Worm (Caenorhabditis elegans) whole organism, young adult: ENCODE results near the gene C16C8.7.
A peak's percentile ranks its signal among the peaks of the same experiment; 100 is the strongest.

Source experiments
- B0035.1 ChIP-seq: sonication (generic microtip); optimal IDR thresholded peaks from 2 replicates; lab custom pipeline; 2016; ENCODE audit warnings: missing genetic modification characterization, mild to moderate bottlenecking, missing compliant biosample characterization, missing genotype, missing genetic modification reagents
- D2030.7 ChIP-seq: fragments of 200-800 bp; sonication (Bioruptor generic); IDR thresholded peaks from 2 replicates; pipeline ENCODE4 v1.3.6; 2022; ENCODE audit warnings: missing genetic modification reagents, missing genetic modification characterization, missing compliant biosample characterization
- F49E8.2 ChIP-seq: sonication (generic microtip); optimal IDR thresholded peaks from 3 replicates; lab custom pipeline; 2017; ENCODE audit warnings: missing genetic modification characterization, mild to moderate bottlenecking, missing compliant biosample characterization, antibody characterized with exemption, moderate library complexity; ENCODE audit not compliant: insufficient read depth
- F57A8.1 ChIP-seq: fragments of 200-800 bp; sonication (Bioruptor generic); optimal IDR thresholded peaks from 2 replicates; lab custom pipeline; 2018; ENCODE audit warnings: mild to moderate bottlenecking, missing genetic modification characterization, moderate library complexity, missing compliant biosample characterization
- K11D2.4 ChIP-seq: fragments of 200-800 bp; sonication (Bioruptor generic); IDR thresholded peaks from 2 replicates; pipeline ENCODE4 v1.3.6; 2022; ENCODE audit warnings: missing genetic modification reagents, missing genetic modification characterization, missing compliant biosample characterization
- Y67H2A.10 ChIP-seq: fragments of 200-800 bp; sonication (Bioruptor generic); conservative IDR thresholded peaks from 2 replicates; pipeline ENCODE4 v1.3.6; 2022; ENCODE audit warnings: missing genetic modification reagents, missing genetic modification characterization, missing compliant biosample characterization
- ZK185.1 ChIP-seq: sonication (generic microtip); optimal IDR thresholded peaks from 2 replicates; lab custom pipeline; 2016; ENCODE audit warnings: mild to moderate bottlenecking, missing genetic modification characterization, missing compliant biosample characterization; ENCODE audit not compliant: poor library complexity, severe bottlenecking
- aptf-2 ChIP-seq: fragments of 200-800 bp; sonication (Bioruptor generic); conservative IDR thresholded peaks from 2 replicates; pipeline ENCODE4 v1.3.6; 2022; ENCODE audit warnings: missing genetic modification reagents, missing genetic modification characterization, missing compliant biosample characterization
- athp-1 ChIP-seq: sonication (generic microtip); optimal IDR thresholded peaks from 2 replicates; lab custom pipeline; 2017; ENCODE audit warnings: mild to moderate bottlenecking, missing genetic modification characterization, missing compliant biosample characterization
- attf-3 ChIP-seq: fragments of 200-800 bp; sonication (Bioruptor generic); conservative IDR thresholded peaks from 2 replicates; pipeline ENCODE4 v1.3.6; 2022; ENCODE audit warnings: missing genetic modification reagents, missing genetic modification characterization, missing compliant biosample characterization
- bed-2 ChIP-seq: fragments of 200-800 bp; sonication (Bioruptor generic); IDR thresholded peaks from 2 replicates; pipeline ENCODE4 v1.3.6; 2022; ENCODE audit warnings: missing genetic modification reagents, missing genetic modification characterization, missing compliant biosample characterization
- ceh-27 ChIP-seq: fragments of 200-800 bp; sonication (Bioruptor generic); optimal IDR thresholded peaks from 2 replicates; lab custom pipeline; 2018; ENCODE audit warnings: mild to moderate bottlenecking, missing genetic modification characterization, moderate library complexity, missing compliant biosample characterization
- ceh-58 ChIP-seq: fragments of 200-800 bp; sonication (Bioruptor generic); IDR thresholded peaks from 2 replicates; pipeline ENCODE4 v1.3.6; 2022; ENCODE audit warnings: missing genetic modification characterization, missing compliant biosample characterization
- ceh-91 ChIP-seq: fragments of 200-800 bp; sonication (Bioruptor generic); IDR thresholded peaks from 2 replicates; pipeline ENCODE4 v1.3.6; 2022; ENCODE audit warnings: missing genetic modification reagents, missing genetic modification characterization, missing compliant biosample characterization
- dpff-1 ChIP-seq: sonication (generic microtip); optimal IDR thresholded peaks from 2 replicates; lab custom pipeline; 2017; ENCODE audit warnings: mild to moderate bottlenecking, missing genetic modification characterization, missing compliant biosample characterization
- ets-4 ChIP-seq: fragments of 200-800 bp; sonication (Bioruptor generic); optimal IDR thresholded peaks from 2 replicates; lab custom pipeline; 2018; ENCODE audit warnings: mild to moderate bottlenecking, missing genetic modification characterization, missing compliant biosample characterization
- fkh-3 ChIP-seq: sonication (generic microtip); optimal IDR thresholded peaks from 2 replicates; lab custom pipeline; 2016; ENCODE audit warnings: mild to moderate bottlenecking, missing genetic modification characterization, missing compliant biosample characterization
- gei-17 ChIP-seq: fragments of 200-800 bp; sonication (Bioruptor generic); optimal IDR thresholded peaks from 2 replicates; lab custom pipeline; 2018; ENCODE audit warnings: mild to moderate bottlenecking, missing genetic modification characterization, missing compliant biosample characterization
- hlh-26 ChIP-seq: fragments of 200-800 bp; sonication (Bioruptor generic); conservative IDR thresholded peaks from 2 replicates; pipeline ENCODE4 v1.3.6; 2022; ENCODE audit warnings: missing genetic modification reagents, missing genetic modification characterization, missing compliant biosample characterization
- hmg-1.2 ChIP-seq: fragments of 200-800 bp; sonication (Bioruptor generic); IDR thresholded peaks from 2 replicates; pipeline ENCODE4 v1.3.6; 2022; ENCODE audit warnings: missing genetic modification reagents, missing genetic modification characterization, missing compliant biosample characterization
- lag-1 ChIP-seq: fragments of 200-800 bp; sonication (Bioruptor generic); IDR thresholded peaks from 2 replicates; pipeline ENCODE4 v1.3.6; 2022; ENCODE audit warnings: missing genetic modification reagents, missing genetic modification characterization, missing compliant biosample characterization
- lir-1 ChIP-seq: fragments of 200-800 bp; sonication (Bioruptor generic); conservative IDR thresholded peaks from 2 replicates; pipeline ENCODE4 v1.3.6; 2022; ENCODE audit warnings: missing genetic modification reagents, missing genetic modification characterization, missing compliant biosample characterization
- lsl-1 ChIP-seq: fragments of 200-800 bp; sonication (Bioruptor generic); optimal IDR thresholded peaks from 2 replicates; lab custom pipeline; 2018; ENCODE audit warnings: mild to moderate bottlenecking, missing genetic modification characterization, moderate library complexity, missing compliant biosample characterization
- lsy-27 ChIP-seq: sonication (generic microtip); optimal IDR thresholded peaks from 2 replicates; lab custom pipeline; 2017; ENCODE audit warnings: missing genetic modification characterization, mild to moderate bottlenecking, missing compliant biosample characterization, antibody characterized with exemption, missing genotype, borderline replicate concordance; ENCODE audit not compliant: insufficient read depth
- nfya-1 ChIP-seq: sonication (generic microtip); optimal IDR thresholded peaks from 2 replicates; lab custom pipeline; 2017; ENCODE audit warnings: antibody characterized with exemption, missing compliant biosample characterization, missing genetic modification characterization, borderline replicate concordance; ENCODE audit not compliant: insufficient read depth
- rec-8 ChIP-seq, 2 experiments: sonication (generic microtip); optimal IDR thresholded peaks; 2 replicates each; lab custom pipeline; 2016; ENCODE audit warnings: mild to moderate bottlenecking in 2 of 2, missing genetic modification characterization in 2 of 2, missing genetic modification reagents in 2 of 2, missing genotype in 2 of 2, missing biosample characterization in 1 of 2, missing compliant biosample characterization in 1 of 2, moderate library complexity in 1 of 2
- rpc-1 ChIP-seq, 2 experiments: fragments of 150-350 bp in 1 of 2; sonication (generic microtip) in 1 of 2; optimal IDR thresholded peaks; 2 replicates each; lab custom pipeline; 2014 to 2018; ENCODE audit warnings: missing biosample characterization in 1 of 2, missing genetic modification characterization in 1 of 2, missing genetic modification reagents in 1 of 2, missing genotype in 1 of 2
- snpc-1.1 ChIP-seq: sonication (generic microtip); optimal IDR thresholded peaks from 2 replicates; lab custom pipeline; 2017; ENCODE audit warnings: missing genetic modification characterization, mild to moderate bottlenecking, missing compliant biosample characterization, antibody characterized with exemption, moderate library complexity, missing genotype, missing genetic modification reagents; ENCODE audit not compliant: insufficient read depth
- snpc-4 ChIP-seq, 5 experiments: fragments of 150-350 bp in 1 of 5; sonication (generic microtip) in 4 of 5; optimal IDR thresholded peaks; 2 replicates each; lab custom pipeline; 2014 to 2018; ENCODE audit warnings: missing genetic modification characterization in 5 of 5, missing biosample characterization in 3 of 5, antibody characterized with exemption in 2 of 5, mild to moderate bottlenecking in 2 of 5, missing compliant biosample characterization in 2 of 5, missing genotype in 2 of 5, moderate library complexity in 2 of 5, missing genetic modification reagents in 1 of 5
- somi-1 ChIP-seq: fragments of 200-800 bp; sonication (Bioruptor generic); optimal IDR thresholded peaks from 2 replicates; lab custom pipeline; 2018; ENCODE audit warnings: mild to moderate bottlenecking, missing genetic modification characterization, missing compliant biosample characterization
- tbx-9 ChIP-seq: sonication (generic microtip); optimal IDR thresholded peaks from 2 replicates; lab custom pipeline; 2016; ENCODE audit warnings: borderline replicate concordance, missing genetic modification characterization, inconsistent platforms, missing compliant biosample characterization
- unc-130 ChIP-seq: sonication (generic microtip); optimal IDR thresholded peaks from 2 replicates; lab custom pipeline; 2016; ENCODE audit warnings: missing genetic modification reagents, missing genetic modification characterization, missing compliant biosample characterization
- zfh-2 ChIP-seq: fragments of 200-800 bp; sonication (Bioruptor generic); conservative IDR thresholded peaks from 2 replicates; pipeline ENCODE4 v1.3.6; 2022; ENCODE audit warnings: missing genetic modification reagents, missing genetic modification characterization, missing compliant biosample characterization
- ztf-25 ChIP-seq: fragments of 200-800 bp; sonication (Bioruptor generic); IDR thresholded peaks from 2 replicates; pipeline ENCODE4 v1.3.6; 2022; ENCODE audit warnings: missing genetic modification reagents, missing genetic modification characterization, missing compliant biosample characterization
- ztf-3 ChIP-seq: fragments of 200-800 bp; sonication (Bioruptor generic); optimal IDR thresholded peaks from 2 replicates; lab custom pipeline; 2018; ENCODE audit warnings: mild to moderate bottlenecking, missing genetic modification characterization, missing compliant biosample characterization

The C16C8.7 gene

DNA sequence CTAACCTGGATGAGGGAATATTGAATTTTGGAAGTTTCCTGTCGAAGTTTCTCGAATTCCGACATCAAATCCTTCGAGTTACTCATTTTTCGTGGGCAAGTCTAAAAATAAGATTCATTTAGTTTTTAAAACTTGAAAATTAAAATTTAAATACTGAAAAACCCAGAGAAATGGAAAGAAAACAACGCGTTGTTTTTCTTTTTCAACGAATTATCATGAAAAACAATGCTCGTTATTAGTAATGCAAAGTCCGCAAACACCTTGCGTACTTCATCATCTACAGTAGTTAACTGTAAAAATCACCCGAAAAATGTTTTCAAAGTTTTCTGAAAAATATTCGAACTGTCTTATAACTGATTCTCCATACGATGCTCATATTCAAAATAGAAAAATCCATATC lies 15.7 kb downstream of the C16C8.7 start, which contains the start of gene C16C8.4:
TSS of gene C16C8.4 (minus strand) at position 101 of the 400 bp plus-strand sequence.
- no peak for TF ChIP-seq F57A8.1 (GFP tag; lab: Kevin White, UChicago)
- no peak for TF ChIP-seq B0035.1 (tag; lab: Kevin White, UChicago)
- TF ChIP-seq lsl-1 (GFP tag; lab: Kevin White, UChicago) = peak; percentile 58

DNA sequence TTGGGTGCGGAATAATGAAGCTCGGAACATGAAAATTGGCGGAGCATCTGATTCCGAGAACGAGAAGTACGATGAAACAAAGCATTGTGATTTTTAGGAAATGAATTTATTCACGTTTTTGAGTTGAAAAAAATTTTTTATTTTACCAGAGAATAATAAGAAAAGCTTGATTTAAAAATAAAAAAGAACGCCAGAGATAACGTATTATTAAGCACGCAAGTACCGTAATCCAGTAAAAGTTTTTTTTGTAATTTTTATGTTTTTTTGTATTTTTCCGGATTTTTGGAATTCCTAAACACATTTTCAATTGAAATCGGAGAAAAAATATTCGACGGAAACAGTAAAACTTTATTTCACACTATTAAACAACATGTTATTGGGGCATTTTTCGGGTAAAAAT lies 16.8 kb downstream of the C16C8.7 start, which contains the start of gene C16C8.22:
TSS of gene C16C8.22 (minus strand) at position 101 of the 400 bp plus-strand sequence.
- TF ChIP-seq nfya-1 (no peak), rpc-1 (optimal IDR thresholded peaks at IDR 0.05; lab: Kevin White, UChicago) (no peak), rpc-1 (tag; optimal IDR thresholded peaks at IDR 0.05; lab: Kevin White, UChicago) (no peak)

DNA sequence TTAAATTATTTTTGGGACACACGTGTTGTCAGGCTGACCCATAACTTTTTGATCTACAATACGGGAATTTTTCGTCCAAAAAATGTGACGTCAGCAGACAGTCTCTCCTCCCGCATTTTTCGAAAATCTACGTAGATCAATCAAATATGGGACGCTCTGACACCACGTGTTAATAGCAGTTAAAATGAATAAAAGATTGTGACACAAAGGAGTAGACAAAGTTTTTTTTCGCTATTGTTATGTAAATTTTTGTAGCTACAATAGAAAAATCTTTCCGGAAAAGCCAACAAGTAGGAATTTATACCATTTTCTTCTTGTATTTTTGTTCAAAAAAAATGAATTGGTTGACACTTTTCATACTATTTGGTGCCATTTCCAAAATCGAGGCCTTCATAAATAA lies 18.6 kb downstream of the C16C8.7 start, which contains the start of gene C16C8.27:
TSS of gene C16C8.27 (plus strand) at position 301 of the 400 bp plus-strand sequence.
- TF ChIP-seq rpc-1 (optimal IDR thresholded peaks at IDR 0.05; lab: Kevin White, UChicago) (no peak), rpc-1 (tag; optimal IDR thresholded peaks at IDR 0.05; lab: Kevin White, UChicago) (no peak), ets-4 (no peak), F49E8.2 (tag; lab: Kevin White, UChicago) (no peak), ZK185.1 (tag; lab: Kevin White, UChicago) (no peak), Y67H2A.10 (no peak), hlh-26 (no peak), rec-8 (tag; optimal IDR thresholded peaks at IDR 0.05; lab: Kevin White, UChicago) (no peak), D2030.7 (GFP tag; lab: Robert Waterston, UW) (no peak), ceh-58 (no peak), gei-17 (GFP tag; lab: Kevin White, UChicago) (no peak), lir-1 (GFP tag; lab: Robert Waterston, UW) (no peak), lag-1 (GFP tag; lab: Robert Waterston, UW) (no peak)

DNA sequence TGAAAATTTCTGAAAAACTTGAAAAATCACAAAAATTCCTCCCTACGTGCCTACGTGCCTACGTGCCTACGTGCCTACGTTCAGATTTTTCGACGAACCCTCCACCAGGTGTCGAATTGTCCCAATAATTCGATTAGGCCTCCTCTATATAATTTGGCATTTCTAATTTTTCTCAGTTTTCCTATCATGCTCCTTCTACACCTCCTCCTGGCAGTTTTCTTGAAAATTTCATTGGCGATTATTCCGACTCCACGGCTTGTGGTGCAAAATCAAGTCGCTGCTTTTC lies 19.4 kb downstream of the C16C8.7 start, which contains the start of gene C16C8.17:
TSS of gene C16C8.17 (plus strand) at position 187 of the 286 bp plus-strand sequence.
- TF ChIP-seq aptf-2 (GFP tag; lab: Robert Waterston, UW) (no peak), lsl-1 (GFP tag; lab: Kevin White, UChicago) (no peak), attf-3 (GFP tag; lab: Robert Waterston, UW) (no peak), unc-130 (GFP tag; lab: Kevin White, UChicago) (no peak), athp-1 (tag; lab: Kevin White, UChicago) (no peak), K11D2.4 (no peak), tbx-9 (tag; lab: Kevin White, UChicago) (no peak)

DNA sequence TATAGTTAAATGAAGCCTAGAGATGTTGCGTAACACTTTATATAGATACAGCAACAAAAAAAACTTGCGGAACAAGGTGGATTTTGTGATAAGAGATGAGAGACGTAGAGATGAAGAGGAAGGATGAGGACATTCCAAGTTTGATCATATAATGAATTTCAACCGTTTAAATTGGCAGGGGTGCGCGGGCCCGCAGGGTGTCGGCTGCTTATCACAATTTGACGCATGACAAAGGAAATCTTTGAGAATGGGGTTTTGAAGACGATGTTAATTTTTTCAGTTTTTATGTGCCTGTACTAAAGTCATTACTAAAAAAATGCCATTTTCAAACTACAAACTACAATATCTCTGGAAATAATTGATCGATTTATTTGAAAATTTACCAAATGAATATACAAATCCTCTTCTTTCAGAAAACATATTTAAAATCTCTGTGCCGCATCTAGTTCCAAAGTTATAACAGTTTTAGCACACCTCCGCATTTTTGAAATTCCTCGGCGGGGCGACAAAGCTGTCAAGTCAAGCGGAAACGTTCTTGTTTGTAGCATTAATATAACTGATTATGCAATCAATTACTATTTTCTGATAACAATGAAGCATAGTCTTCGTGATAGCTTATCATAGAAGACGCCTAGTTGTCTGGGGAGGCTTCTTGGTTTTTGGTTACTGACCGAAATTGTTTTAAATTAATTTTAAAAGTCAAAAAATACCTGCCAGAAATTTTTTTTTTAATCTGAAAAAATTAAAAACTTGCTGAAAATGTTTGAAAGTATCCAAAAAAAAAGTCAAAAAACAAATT lies 19.9 kb downstream of the C16C8.7 start:
- TF ChIP-seq snpc-4 (GFP tag; optimal IDR thresholded peaks at IDR 0.05; lab: Kevin White, UChicago) (no peak), snpc-4 (tag; optimal IDR thresholded peaks at IDR 0.05; lab: Kevin White, UChicago) (peak in 2 of 4 experiments; percentile 36 to 78), snpc-1.1 (tag; lab: Kevin White, UChicago) (peak; percentile 29), ztf-25 (GFP tag; lab: Robert Waterston, UW) (no peak)

DNA sequence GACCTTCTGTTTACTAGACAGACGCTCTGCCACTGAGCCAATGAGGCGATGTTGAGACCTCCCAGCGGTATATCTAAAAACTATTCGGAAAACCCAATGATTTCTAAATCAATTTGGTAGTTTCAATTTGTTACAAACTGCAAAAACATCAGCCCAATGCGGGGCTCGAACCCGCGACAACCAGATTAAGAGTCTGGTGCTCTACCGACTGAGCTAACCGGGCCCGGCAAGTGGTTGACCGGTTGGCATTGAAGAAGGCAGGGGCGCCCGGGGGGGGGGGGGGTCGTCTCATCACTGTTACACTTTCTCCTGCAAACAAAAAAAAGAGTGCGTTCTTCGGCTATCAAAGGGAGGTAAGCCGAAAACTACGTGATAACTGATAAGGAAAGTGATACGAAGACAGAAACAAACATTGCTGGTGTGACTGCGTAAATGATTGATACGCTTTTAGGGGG lies 20.7 kb downstream of the C16C8.7 start:
- TF ChIP-seq bed-2 (GFP tag; lab: Robert Waterston, UW) (no peak), lsy-27 (tag; lab: Kevin White, UChicago) (no peak), ztf-3 (peak; percentile 57), fkh-3 (tag; lab: Kevin White, UChicago) (no peak), dpff-1 (tag; lab: Kevin White, UChicago) (no peak), athp-1 (tag; lab: Kevin White, UChicago) (peak; percentile 74), ceh-91 (0 out of 2 replicates have a peak, but pooled peaks have one; percentile 21), ceh-27 (peak; percentile 48), zfh-2 (GFP tag; lab: Robert Waterston, UW) (peak; percentile 92), hmg-1.2 (GFP tag; lab: Robert Waterston, UW) (peak; percentile 74), F57A8.1 (GFP tag; lab: Kevin White, UChicago) (peak; percentile 81), snpc-1.1 (tag; lab: Kevin White, UChicago) (peak; percentile 7), somi-1 (GFP tag; lab: Kevin White, UChicago) (peak; percentile 68)
